Worm (Caenorhabditis elegans) whole organism, L2 larva: Measurements from ENCODE around the gene nspb-10.

Source experiments
- ama-1 ChIP-seq: fragments of 150-350 bp; optimal IDR thresholded peaks from 2 replicates; lab custom pipeline; 2018; ENCODE audit warnings: inconsistent platforms
- egl-27 ChIP-seq: sonication (generic microtip); optimal IDR thresholded peaks from 3 replicates; lab custom pipeline; 2017; ENCODE audit warnings: missing biosample characterization, missing genetic modification reagents, missing genetic modification characterization
- lsy-2 ChIP-seq, 2 experiments: fragments of 150-350 bp in 1 of 2; sonication (generic microtip) in 1 of 2; optimal IDR thresholded peaks; 2 replicates each; lab custom pipeline; 2014 to 2017; ENCODE audit warnings: missing biosample characterization in 2 of 2, missing genetic modification characterization in 2 of 2
- nhr-10 ChIP-seq: sonication (generic microtip); optimal IDR thresholded peaks from 2 replicates; lab custom pipeline; 2017; ENCODE audit warnings: missing biosample characterization, missing genetic modification characterization
- ztf-11 ChIP-seq: sonication (generic microtip); optimal IDR thresholded peaks from 2 replicates; lab custom pipeline; 2017; ENCODE audit warnings: missing biosample characterization, missing genetic modification characterization

- TF ChIP-seq ztf-11 (no peak), nhr-10 (tag; lab: Kevin White, UChicago) (no peak), ama-1 (lab: Kevin White, UChicago) (no peak), lsy-2 (tag; optimal IDR thresholded peaks at IDR 0.05; lab: Kevin White, UChicago) (no peak), egl-27 (tag; lab: Kevin White, UChicago) (no peak)
Observed at ce11 chrII:14582206-14582605, 5.9 kb downstream of the nspb-10 start, which contains the start of gene C01G12.3.
